Worm (Caenorhabditis elegans): ENCODE measurements around the gene apl-1.

- TF ChIP-seq nhr-77 (tag; optimal IDR thresholded peaks at IDR 0.05) (no peak), nhr-23 (tag; optimal IDR thresholded peaks at IDR 0.05) (no peak), lin-39 (tag; optimal IDR thresholded peaks at IDR 0.05) (no peak), zag-1 (tag; optimal IDR thresholded peaks at IDR 0.05) (no peak), tbx-2 (tag; optimal IDR thresholded peaks at IDR 0.05) (no peak), ceh-82 (tag; optimal IDR thresholded peaks at IDR 0.05) (no peak), nfya-1 (tag; optimal IDR thresholded peaks at IDR 0.05; ENCODE audit: insufficient read depth) (no peak), nhr-12 (tag; optimal IDR thresholded peaks at IDR 0.05) (no peak), ceh-16 (tag; optimal IDR thresholded peaks at IDR 0.05) (no peak), nhr-237 (tag; optimal IDR thresholded peaks at IDR 0.05) (no peak), nhr-76 (tag; optimal IDR thresholded peaks at IDR 0.05) (no peak), fos-1 (tag; optimal IDR thresholded peaks at IDR 0.05) (no peak)
These were observed 43.0 kb upstream of the apl-1 start, which contains the start of gene C31H2.4 for ce11 chrX:5159645-5160044.

Measured in whole organism, L3 larva.